Worm (Caenorhabditis elegans) whole organism, L3 larva: Measurements from ENCODE around the gene asb-2.

Experiments
- ZK546.5 ChIP-seq: sonication (generic microtip); optimal IDR thresholded peaks from 2 replicates; lab custom pipeline; 2017; ENCODE audit warnings: missing biosample characterization, missing genetic modification characterization
- aly-2 ChIP-seq: fragments of 150-350 bp; optimal IDR thresholded peaks from 2 replicates; lab custom pipeline; 2014; ENCODE audit warnings: missing biosample characterization, missing genetic modification characterization
- ama-1 ChIP-seq: fragments of 150-350 bp; optimal IDR thresholded peaks from 2 replicates; lab custom pipeline; 2018
- ceh-28 ChIP-seq: fragments of 150-350 bp; optimal IDR thresholded peaks from 2 replicates; lab custom pipeline; 2014; ENCODE audit warnings: missing biosample characterization, missing genetic modification reagents, missing genetic modification characterization
- ceh-82 ChIP-seq: fragments of 150-350 bp; optimal IDR thresholded peaks from 2 replicates; lab custom pipeline; 2014; ENCODE audit warnings: missing biosample characterization, missing genetic modification characterization
- daf-12 ChIP-seq: fragments of 150-350 bp; optimal IDR thresholded peaks from 2 replicates; lab custom pipeline; 2014; ENCODE audit warnings: missing biosample characterization, missing genetic modification reagents, missing genetic modification characterization
- egl-27 ChIP-seq: sonication (generic microtip); optimal IDR thresholded peaks from 4 replicates; lab custom pipeline; 2017; ENCODE audit warnings: missing biosample characterization, missing genetic modification reagents, missing genetic modification characterization
- elt-1 ChIP-seq: fragments of 150-350 bp; optimal IDR thresholded peaks from 2 replicates; lab custom pipeline; 2014; ENCODE audit warnings: missing biosample characterization, missing genetic modification characterization
- elt-2 ChIP-seq: sonication (generic microtip); optimal IDR thresholded peaks from 2 replicates; lab custom pipeline; 2016; ENCODE audit warnings: missing genetic modification reagents, mild to moderate bottlenecking, missing genetic modification characterization, missing compliant biosample characterization
- elt-3 ChIP-seq, 3 experiments: fragments of 150-350 bp in 1 of 3; sonication (generic microtip) in 2 of 3; optimal IDR thresholded peaks; 2 replicates in 2 of 3; 4 replicates in 1 of 3; lab custom pipeline; 2014 to 2017; ENCODE audit warnings: missing biosample characterization in 3 of 3, missing genetic modification characterization in 3 of 3
- eor-1 ChIP-seq, 2 experiments: fragments of 150-350 bp; optimal IDR thresholded peaks; 2 replicates each; lab custom pipeline; 2014 to 2018; ENCODE audit warnings: missing biosample characterization in 2 of 2, missing genetic modification characterization in 2 of 2
- fkh-2 ChIP-seq: fragments of 150-350 bp; optimal IDR thresholded peaks from 2 replicates; lab custom pipeline; 2014; ENCODE audit warnings: missing biosample characterization, missing genetic modification reagents, missing genetic modification characterization
- fos-1 ChIP-seq: fragments of 150-350 bp; optimal IDR thresholded peaks from 2 replicates; lab custom pipeline; 2014; ENCODE audit warnings: missing biosample characterization, missing genetic modification characterization
- hmg-11 ChIP-seq: sonication (generic microtip); optimal IDR thresholded peaks from 2 replicates; lab custom pipeline; 2016; ENCODE audit warnings: missing genetic modification characterization, missing compliant biosample characterization
- jun-1 ChIP-seq: fragments of 150-350 bp; optimal IDR thresholded peaks from 2 replicates; lab custom pipeline; 2014; ENCODE audit warnings: missing biosample characterization, missing genetic modification reagents, missing genetic modification characterization
- lin-39 ChIP-seq: fragments of 150-350 bp; optimal IDR thresholded peaks from 2 replicates; lab custom pipeline; 2018; ENCODE audit warnings: missing biosample characterization, missing genetic modification reagents, missing genetic modification characterization
- lsy-12 ChIP-seq: sonication (generic microtip); optimal IDR thresholded peaks from 2 replicates; lab custom pipeline; 2016; ENCODE audit warnings: mild to moderate bottlenecking, missing genetic modification characterization, missing compliant biosample characterization
- mml-1 ChIP-seq: fragments of 150-350 bp; sonication (generic microtip); optimal IDR thresholded peaks from 3 replicates; lab custom pipeline; 2014; ENCODE audit warnings: missing biosample characterization, missing genetic modification characterization
- nfya-1 ChIP-seq: sonication (generic microtip); optimal IDR thresholded peaks from 2 replicates; lab custom pipeline; 2017; ENCODE audit warnings: missing genetic modification characterization, mild to moderate bottlenecking, missing compliant biosample characterization, antibody characterized with exemption, moderate library complexity; ENCODE audit not compliant: insufficient read depth
- nhr-11 ChIP-seq: fragments of 150-350 bp; optimal IDR thresholded peaks from 2 replicates; lab custom pipeline; 2014; ENCODE audit warnings: missing biosample characterization, missing genetic modification characterization
- nhr-12 ChIP-seq: fragments of 150-350 bp; optimal IDR thresholded peaks from 2 replicates; lab custom pipeline; 2014; ENCODE audit warnings: missing biosample characterization, missing genetic modification characterization
- nhr-23 ChIP-seq: fragments of 150-350 bp; optimal IDR thresholded peaks from 2 replicates; lab custom pipeline; 2014; ENCODE audit warnings: missing biosample characterization, missing genetic modification reagents, missing genetic modification characterization
- nhr-25 ChIP-seq: sonication (generic microtip); optimal IDR thresholded peaks from 2 replicates; lab custom pipeline; 2017; ENCODE audit warnings: missing biosample characterization, missing genetic modification characterization
- nhr-28 ChIP-seq: fragments of 150-350 bp; optimal IDR thresholded peaks from 2 replicates; lab custom pipeline; 2014; ENCODE audit warnings: missing biosample characterization, missing genetic modification characterization
- nhr-43 ChIP-seq: sonication (generic microtip); optimal IDR thresholded peaks from 2 replicates; lab custom pipeline; 2016; ENCODE audit warnings: mild to moderate bottlenecking, missing genetic modification characterization, missing compliant biosample characterization; ENCODE audit not compliant: poor library complexity, severe bottlenecking
- nhr-67 ChIP-seq: fragments of 150-350 bp; optimal IDR thresholded peaks from 2 replicates; lab custom pipeline; 2014; ENCODE audit warnings: missing biosample characterization, missing genetic modification characterization
- nhr-76 ChIP-seq: fragments of 150-350 bp; sonication (generic microtip); optimal IDR thresholded peaks from 5 replicates; lab custom pipeline; 2014; ENCODE audit warnings: missing biosample characterization, missing genetic modification characterization
- pha-4 ChIP-seq: fragments of 150-350 bp; optimal IDR thresholded peaks from 2 replicates; lab custom pipeline; 2014; ENCODE audit warnings: missing biosample characterization, missing genetic modification reagents, missing genetic modification characterization
- pqm-1 ChIP-seq: fragments of 150-350 bp; optimal IDR thresholded peaks from 2 replicates; lab custom pipeline; 2017; ENCODE audit warnings: missing biosample characterization, missing genetic modification characterization, inconsistent platforms
- sea-2 ChIP-seq: fragments of 150-350 bp; sonication (generic microtip); optimal IDR thresholded peaks from 4 replicates; lab custom pipeline; 2014; ENCODE audit warnings: missing biosample characterization, missing genetic modification reagents, missing genetic modification characterization
- skn-1 ChIP-seq: fragments of 150-350 bp; optimal IDR thresholded peaks from 2 replicates; lab custom pipeline; 2014; ENCODE audit warnings: missing biosample characterization, missing genetic modification characterization
- snpc-4 ChIP-seq: fragments of 150-350 bp; optimal IDR thresholded peaks from 2 replicates; lab custom pipeline; 2014; ENCODE audit warnings: missing biosample characterization, missing genetic modification characterization
- tbx-2 ChIP-seq: sonication (generic microtip); optimal IDR thresholded peaks from 2 replicates; lab custom pipeline; 2016; ENCODE audit warnings: mild to moderate bottlenecking, missing genetic modification characterization, missing compliant biosample characterization
- unc-39 ChIP-seq: sonication (generic microtip); optimal IDR thresholded peaks from 4 replicates; lab custom pipeline; 2017; ENCODE audit warnings: missing biosample characterization, missing genetic modification characterization
- unc-62 ChIP-seq: fragments of 150-350 bp; sonication (generic microtip); optimal IDR thresholded peaks from 4 replicates; lab custom pipeline; 2014; ENCODE audit warnings: missing biosample characterization, missing genetic modification reagents, missing genetic modification characterization
- ztf-11 ChIP-seq: fragments of 150-350 bp; optimal IDR thresholded peaks from 2 replicates; lab custom pipeline; 2014; ENCODE audit warnings: missing biosample characterization, missing genetic modification characterization
- ztf-4 ChIP-seq: fragments of 150-350 bp; optimal IDR thresholded peaks from 2 replicates; lab custom pipeline; 2014; ENCODE audit warnings: missing biosample characterization, missing genetic modification characterization

The asb-2 gene

ce11 chrX:4500499-4500898, 30.9 kb downstream of the asb-2 start:
- TF ChIP-seq ztf-4: no peak
- TF ChIP-seq nhr-12 (tag; lab: Kevin White, UChicago): no peak
- no peak for TF ChIP-seq aly-2 (tag; lab: Kevin White, UChicago)
- TF ChIP-seq mml-1: no peak
- TF ChIP-seq elt-2 (tag; lab: Kevin White, UChicago): no peak
- TF ChIP-seq nhr-43 (tag; lab: Kevin White, UChicago): no peak
- no peak for TF ChIP-seq nhr-67 (tag; lab: Kevin White, UChicago)
- no peak for TF ChIP-seq elt-1
- no peak for TF ChIP-seq hmg-11 (tag; lab: Kevin White, UChicago)
- TF ChIP-seq ama-1 (lab: Kevin White, UChicago): no peak
- TF ChIP-seq nhr-23: no peak
- TF ChIP-seq skn-1 (tag; lab: Kevin White, UChicago): no peak
- TF ChIP-seq pha-4 (tag; lab: Kevin White, UChicago): no peak
- TF ChIP-seq nhr-11: no peak
- TF ChIP-seq daf-12 (tag; lab: Kevin White, UChicago): no peak
- no peak for TF ChIP-seq lsy-12 (tag; lab: Kevin White, UChicago)

ce11 chrX:4502039-4502438, 32.5 kb downstream of the asb-2 start:
- no peak for TF ChIP-seq nhr-43 (tag; lab: Kevin White, UChicago)
- no peak for TF ChIP-seq ceh-82 (tag; lab: Kevin White, UChicago)
- TF ChIP-seq pha-4 (tag; lab: Kevin White, UChicago): peak; percentile 7
- TF ChIP-seq elt-2 (tag; lab: Kevin White, UChicago): peak; percentile 56

ce11 chrX:4503259-4503658, 33.7 kb downstream of the asb-2 start:
- no peak for TF ChIP-seq fkh-2 (tag; lab: Kevin White, UChicago)
- peak; percentile 50 for TF ChIP-seq pha-4 (tag; lab: Kevin White, UChicago)

- TF ChIP-seq pha-4 (tag; lab: Kevin White, UChicago) (peak; percentile 61), ama-1 (lab: Kevin White, UChicago) (peak; percentile 35), ztf-11 (tag; lab: Kevin White, UChicago) (no peak), nfya-1 (tag; lab: Kevin White, UChicago) (peak; percentile 32), hmg-11 (tag; lab: Kevin White, UChicago) (peak; percentile 65)
Observed at ce11 chrX:4504108-4504668, 34.6 kb downstream of the asb-2 start, which contains the start of gene dgk-2. Gene dgk-2, minus strand, starts transcription at chrX:4504388.

ce11 chrX:4507122-4507681, 37.6 kb downstream of the asb-2 start:
- TF ChIP-seq elt-2 (tag; lab: Kevin White, UChicago) (peak; percentile 63), nhr-25 (peak; percentile 24), tbx-2 (tag; lab: Kevin White, UChicago) (no peak), lin-39 (tag; lab: Kevin White, UChicago) (no peak), ceh-28 (peak; percentile 1), jun-1 (peak; percentile 34), pha-4 (tag; lab: Kevin White, UChicago) (peak; percentile 67), pqm-1 (tag; lab: Kevin White, UChicago) (peak; percentile 57)

- TF ChIP-seq nhr-25: no peak
- no peak for TF ChIP-seq nhr-12 (tag; lab: Kevin White, UChicago)
- TF ChIP-seq ztf-4: no peak
Observed at ce11 chrX:4508209-4508608, 38.6 kb downstream of the asb-2 start, which contains the start of gene rhi-1. Gene rhi-1, plus strand, starts transcription at chrX:4508509.

ce11 chrX:4513657-4514143, 44.1 kb downstream of the asb-2 start, which contains the start of gene spr-3:
Gene spr-3, plus strand, starts transcription at chrX:4514093.
- TF ChIP-seq unc-39 (tag; lab: Kevin White, UChicago): no peak
- TF ChIP-seq unc-62 (GFP tag; lab: Kevin White, UChicago): no peak
- no peak for TF ChIP-seq ZK546.5 (tag; lab: Kevin White, UChicago)
- peak; percentile 0 for TF ChIP-seq hmg-11 (tag; lab: Kevin White, UChicago)
- TF ChIP-seq pqm-1 (tag; lab: Kevin White, UChicago): no peak
- no peak for TF ChIP-seq elt-3 (tag; optimal IDR thresholded peaks at IDR 0.05; lab: Kevin White, UChicago)
- TF ChIP-seq mml-1: no peak
- no peak for TF ChIP-seq egl-27 (tag; lab: Kevin White, UChicago)
- no peak for TF ChIP-seq fos-1 (tag; lab: Kevin White, UChicago)
- TF ChIP-seq daf-12 (tag; lab: Kevin White, UChicago): no peak
- no peak for TF ChIP-seq eor-1 (tag; optimal IDR thresholded peaks at IDR 0.05; lab: Kevin White, UChicago)
- TF ChIP-seq nhr-76 (tag; lab: Kevin White, UChicago): no peak
- no peak for TF ChIP-seq nhr-28
- TF ChIP-seq lin-39 (tag; lab: Kevin White, UChicago): no peak
- TF ChIP-seq sea-2 (GFP tag; lab: Kevin White, UChicago): no peak
- TF ChIP-seq ztf-4: no peak
- no peak for TF ChIP-seq ama-1 (lab: Kevin White, UChicago)
- TF ChIP-seq nfya-1 (tag; lab: Kevin White, UChicago): peak; percentile 46
- no peak for TF ChIP-seq fkh-2 (tag; lab: Kevin White, UChicago)
- TF ChIP-seq nhr-43 (tag; lab: Kevin White, UChicago): no peak
- peak; percentile 45 for TF ChIP-seq snpc-4 (tag; lab: Kevin White, UChicago)
- TF ChIP-seq ceh-82 (tag; lab: Kevin White, UChicago): no peak
- no peak for TF ChIP-seq nhr-67 (tag; lab: Kevin White, UChicago)
